Worm (Caenorhabditis elegans): ENCODE measurements around the gene Y51A2B.9.

DNA sequence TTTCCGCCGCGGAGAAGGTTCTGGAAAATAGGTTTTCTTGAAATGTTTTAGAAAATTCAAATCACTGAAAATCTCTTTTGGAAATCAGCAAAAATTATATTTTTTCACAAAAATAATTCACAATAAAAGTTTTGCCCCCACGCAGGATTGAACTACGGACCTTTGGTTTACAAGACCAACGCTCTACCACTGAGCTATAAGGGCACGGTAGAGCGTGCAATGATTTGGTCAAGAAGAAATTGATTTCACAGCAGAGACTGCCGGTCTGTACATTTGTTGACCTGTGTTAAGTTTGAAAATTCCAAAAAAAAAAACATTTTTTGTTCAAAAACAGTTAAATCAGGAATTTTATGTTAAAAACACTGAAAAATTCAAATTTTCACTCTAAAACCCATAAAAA, 16.8 kb upstream of the Y51A2B.9 start:
- TF ChIP-seq egl-27 (tag; optimal IDR thresholded peaks at IDR 0.05) (no peak), ceh-16 (tag; optimal IDR thresholded peaks at IDR 0.05) (no peak), ama-1 (optimal IDR thresholded peaks at IDR 0.05) (no peak), nhr-76 (tag; optimal IDR thresholded peaks at IDR 0.05) (no peak), fkh-10 (GFP tag; optimal IDR thresholded peaks at IDR 0.05) (no peak), ztf-11 (tag; optimal IDR thresholded peaks at IDR 0.05) (no peak), elt-1 (tag; optimal IDR thresholded peaks at IDR 0.05) (no peak), nhr-23 (tag; optimal IDR thresholded peaks at IDR 0.05) (no peak), tbx-2 (tag; optimal IDR thresholded peaks at IDR 0.05) (no peak), nhr-237 (tag; optimal IDR thresholded peaks at IDR 0.05) (no peak)
